Worm (Caenorhabditis elegans) whole organism, young adult: ENCODE measurements around the gene srw-73.
A peak's percentile ranks its signal among the peaks of the same experiment; 100 is the strongest.

ENCODE experiments used
- D2030.7 ChIP-seq: fragments of 200-800 bp; sonication (Bioruptor generic); IDR thresholded peaks from 2 replicates; pipeline ENCODE4 v1.3.6; 2022; ENCODE audit warnings: missing genetic modification reagents, missing genetic modification characterization, missing compliant biosample characterization
- F22D6.2 ChIP-seq: sonication (generic microtip); optimal IDR thresholded peaks from 2 replicates; lab custom pipeline; 2016; ENCODE audit warnings: mild to moderate bottlenecking, missing genetic modification characterization, missing compliant biosample characterization
- F37B4.10 ChIP-seq: fragments of 200-800 bp; sonication (Bioruptor generic); IDR thresholded peaks from 2 replicates; pipeline ENCODE4 v1.3.6; 2022; ENCODE audit warnings: missing genetic modification characterization, missing compliant biosample characterization
- K11D2.4 ChIP-seq: fragments of 200-800 bp; sonication (Bioruptor generic); IDR thresholded peaks from 2 replicates; pipeline ENCODE4 v1.3.6; 2022; ENCODE audit warnings: missing genetic modification reagents, missing genetic modification characterization, missing compliant biosample characterization
- Y67H2A.10 ChIP-seq: fragments of 200-800 bp; sonication (Bioruptor generic); conservative IDR thresholded peaks from 2 replicates; pipeline ENCODE4 v1.3.6; 2022; ENCODE audit warnings: missing genetic modification reagents, missing genetic modification characterization, missing compliant biosample characterization
- Y95B8A.8 ChIP-seq: fragments of 200-800 bp; sonication (Bioruptor generic); IDR thresholded peaks from 2 replicates; pipeline ENCODE4 v1.3.6; 2022; ENCODE audit warnings: missing genetic modification reagents, missing genetic modification characterization, missing compliant biosample characterization
- aptf-2 ChIP-seq: fragments of 200-800 bp; sonication (Bioruptor generic); conservative IDR thresholded peaks from 2 replicates; pipeline ENCODE4 v1.3.6; 2022; ENCODE audit warnings: missing genetic modification reagents, missing genetic modification characterization, missing compliant biosample characterization
- aptf-3 ChIP-seq: fragments of 200-800 bp; sonication (Bioruptor generic); IDR thresholded peaks from 2 replicates; pipeline ENCODE4 v1.3.6; 2022; ENCODE audit warnings: missing genetic modification characterization, missing compliant biosample characterization
- attf-3 ChIP-seq: fragments of 200-800 bp; sonication (Bioruptor generic); conservative IDR thresholded peaks from 2 replicates; pipeline ENCODE4 v1.3.6; 2022; ENCODE audit warnings: missing genetic modification reagents, missing genetic modification characterization, missing compliant biosample characterization
- cebp-2 ChIP-seq: fragments of 200-800 bp; sonication (Bioruptor generic); IDR thresholded peaks from 2 replicates; pipeline ENCODE4 v1.3.6; 2022; ENCODE audit warnings: missing genetic modification characterization, missing compliant biosample characterization
- ceh-27 ChIP-seq: fragments of 200-800 bp; sonication (Bioruptor generic); optimal IDR thresholded peaks from 2 replicates; lab custom pipeline; 2018; ENCODE audit warnings: mild to moderate bottlenecking, missing genetic modification characterization, moderate library complexity, missing compliant biosample characterization
- ceh-40 ChIP-seq: fragments of 200-800 bp; sonication (Bioruptor generic); IDR thresholded peaks from 2 replicates; pipeline ENCODE4 v1.3.6; 2022; ENCODE audit warnings: missing genetic modification characterization, missing compliant biosample characterization
- ceh-58 ChIP-seq: fragments of 200-800 bp; sonication (Bioruptor generic); IDR thresholded peaks from 2 replicates; pipeline ENCODE4 v1.3.6; 2022; ENCODE audit warnings: missing genetic modification characterization, missing compliant biosample characterization
- dox-1 ChIP-seq: fragments of 200-800 bp; sonication (Bioruptor generic); IDR thresholded peaks from 2 replicates; pipeline ENCODE4 v1.3.6; 2022; ENCODE audit warnings: missing genetic modification reagents, missing genetic modification characterization, missing compliant biosample characterization
- egl-18 ChIP-seq: fragments of 200-800 bp; sonication (Bioruptor generic); IDR thresholded peaks from 2 replicates; pipeline ENCODE4 v1.3.6; 2022; ENCODE audit warnings: missing genetic modification reagents, missing genetic modification characterization, missing compliant biosample characterization
- ekl-4 ChIP-seq: fragments of 200-800 bp; sonication (Bioruptor generic); IDR thresholded peaks from 2 replicates; pipeline ENCODE4 v1.3.6; 2022; ENCODE audit warnings: missing genetic modification reagents, missing genetic modification characterization, missing compliant biosample characterization
- fkh-3 ChIP-seq: sonication (generic microtip); optimal IDR thresholded peaks from 2 replicates; lab custom pipeline; 2016; ENCODE audit warnings: mild to moderate bottlenecking, missing genetic modification characterization, missing compliant biosample characterization
- hsf-1 ChIP-seq: fragments of 200-800 bp; sonication (Bioruptor generic); IDR thresholded peaks from 2 replicates; pipeline ENCODE4 v1.3.6; 2022; ENCODE audit warnings: missing genetic modification reagents, missing genetic modification characterization, missing compliant biosample characterization
- lin-26 ChIP-seq: fragments of 200-800 bp; sonication (Bioruptor generic); IDR thresholded peaks from 2 replicates; pipeline ENCODE4 v1.3.6; 2022; ENCODE audit warnings: missing genetic modification reagents, missing genetic modification characterization, missing compliant biosample characterization
- lsy-27 ChIP-seq: sonication (generic microtip); optimal IDR thresholded peaks from 2 replicates; lab custom pipeline; 2017; ENCODE audit warnings: missing genetic modification characterization, mild to moderate bottlenecking, missing compliant biosample characterization, antibody characterized with exemption, missing genotype, borderline replicate concordance; ENCODE audit not compliant: insufficient read depth
- mxl-1 ChIP-seq: sonication (generic microtip); optimal IDR thresholded peaks from 2 replicates; lab custom pipeline; 2016; ENCODE audit warnings: missing genetic modification characterization, missing compliant biosample characterization
- nfya-2 ChIP-seq: fragments of 200-800 bp; sonication (Bioruptor generic); IDR thresholded peaks from 2 replicates; pipeline ENCODE4 v1.3.6; 2022; ENCODE audit warnings: missing genetic modification reagents, missing genetic modification characterization, missing compliant biosample characterization
- nhr-27 ChIP-seq: fragments of 200-800 bp; sonication (Bioruptor generic); optimal IDR thresholded peaks from 2 replicates; lab custom pipeline; 2018; ENCODE audit warnings: mild to moderate bottlenecking, missing genetic modification characterization, moderate library complexity, missing compliant biosample characterization
- nhr-80 ChIP-seq: sonication (generic microtip); optimal IDR thresholded peaks from 2 replicates; lab custom pipeline; 2016; ENCODE audit warnings: missing genetic modification characterization, missing compliant biosample characterization
- snpc-1.1 ChIP-seq: sonication (generic microtip); optimal IDR thresholded peaks from 2 replicates; lab custom pipeline; 2017; ENCODE audit warnings: missing genetic modification characterization, mild to moderate bottlenecking, missing compliant biosample characterization, antibody characterized with exemption, moderate library complexity, missing genotype, missing genetic modification reagents; ENCODE audit not compliant: insufficient read depth
- snpc-1.3 ChIP-seq: sonication (generic microtip); optimal IDR thresholded peaks from 2 replicates; lab custom pipeline; 2017; ENCODE audit warnings: missing genetic modification characterization, mild to moderate bottlenecking, missing compliant biosample characterization, antibody characterized with exemption, moderate library complexity, missing genotype, missing genetic modification reagents; ENCODE audit not compliant: insufficient read depth
- tbp1 ChIP-seq: fragments of 200-800 bp; sonication (Bioruptor generic); optimal IDR thresholded peaks from 2 replicates; lab custom pipeline; 2018; ENCODE audit warnings: mild to moderate bottlenecking, missing genetic modification characterization, missing compliant biosample characterization
- tbx-9 ChIP-seq: sonication (generic microtip); optimal IDR thresholded peaks from 2 replicates; lab custom pipeline; 2016; ENCODE audit warnings: borderline replicate concordance, missing genetic modification characterization, inconsistent platforms, missing compliant biosample characterization
- unc-130 ChIP-seq: sonication (generic microtip); optimal IDR thresholded peaks from 2 replicates; lab custom pipeline; 2016; ENCODE audit warnings: missing genetic modification reagents, missing genetic modification characterization, missing compliant biosample characterization
- unc-62 ChIP-seq: fragments of 150-350 bp; optimal IDR thresholded peaks from 2 replicates; lab custom pipeline; 2014; ENCODE audit warnings: missing biosample characterization, missing genetic modification reagents, missing genetic modification characterization
- zim-3 ChIP-seq: sonication (generic microtip); optimal IDR thresholded peaks from 2 replicates; lab custom pipeline; 2017; ENCODE audit warnings: mild to moderate bottlenecking, missing genetic modification characterization, moderate library complexity, missing compliant biosample characterization
- ztf-18 ChIP-seq: sonication (generic microtip); optimal IDR thresholded peaks from 2 replicates; lab custom pipeline; 2016; ENCODE audit warnings: missing genotype, mild to moderate bottlenecking, missing genetic modification characterization, missing compliant biosample characterization
- ztf-25 ChIP-seq: fragments of 200-800 bp; sonication (Bioruptor generic); IDR thresholded peaks from 2 replicates; pipeline ENCODE4 v1.3.6; 2022; ENCODE audit warnings: missing genetic modification reagents, missing genetic modification characterization, missing compliant biosample characterization
- ztf-26 ChIP-seq: sonication (generic microtip); optimal IDR thresholded peaks from 2 replicates; lab custom pipeline; 2017; ENCODE audit warnings: missing genetic modification characterization, missing compliant biosample characterization
- ztf-3 ChIP-seq: fragments of 200-800 bp; sonication (Bioruptor generic); optimal IDR thresholded peaks from 2 replicates; lab custom pipeline; 2018; ENCODE audit warnings: mild to moderate bottlenecking, missing genetic modification characterization, missing compliant biosample characterization
- ztf-6 ChIP-seq: fragments of 200-800 bp; sonication (Bioruptor generic); IDR thresholded peaks from 2 replicates; pipeline ENCODE4 v1.3.6; 2022; ENCODE audit warnings: missing genetic modification reagents, missing genetic modification characterization, missing compliant biosample characterization

The srw-73 gene

ce11 chrV:16621894-16622293 lies 33.6 kb upstream of the srw-73 start (continued):
- no peak for TF ChIP-seq ztf-18
- TF ChIP-seq ztf-26 (tag; lab: Kevin White, UChicago): no peak
- no peak for TF ChIP-seq ekl-4 (GFP tag; lab: Robert Waterston, UW)
- 0 out of 2 replicates have a peak, but pooled peaks have one; percentile 30 for TF ChIP-seq D2030.7
- no peak for TF ChIP-seq nhr-80 (tag; lab: Kevin White, UChicago)
- 0 out of 2 replicates have a peak, but pooled peaks have one; percentile 28 for TF ChIP-seq cebp-2 (GFP tag; lab: Robert Waterston, UW)
- no peak for TF ChIP-seq ztf-3 (GFP tag; lab: Kevin White, UChicago)
- no peak for TF ChIP-seq egl-18 (GFP tag; lab: Robert Waterston, UW)
- TF ChIP-seq Y95B8A.8: no peak
- peak; percentile 60; the same call in 1 of the 2 replicates for TF ChIP-seq dox-1 (GFP tag; lab: Robert Waterston, UW)

ce11 chrV:16620874-16621273 lies 32.5 kb upstream of the srw-73 start, which contains the start of gene Y70C5A.3:
TSS of gene Y70C5A.3 (minus strand) at chrV:16620923.
- TF ChIP-seq nhr-80 (tag; lab: Kevin White, UChicago) (peak; percentile 22), lsy-27 (no peak)

- TF ChIP-seq mxl-1 (tag; lab: Kevin White, UChicago) (no peak), ztf-3 (GFP tag; lab: Kevin White, UChicago) (no peak)
Observed at ce11 chrV:16617462-16617861, 29.1 kb upstream of the srw-73 start, which contains the start of gene Y70C5A.4. TSS of gene Y70C5A.4 (plus strand) at chrV:16617762.

ce11 chrV:16610791-16611385 lies 22.6 kb upstream of the srw-73 start, which contains the start of gene srw-54:
TSS of gene srw-54 (plus strand) at chrV:16611335.
- TF ChIP-seq ztf-6 (GFP tag; lab: Robert Waterston, UW): no peak
- peak; percentile 8 for TF ChIP-seq nhr-80 (tag; lab: Kevin White, UChicago)
- TF ChIP-seq ztf-25 (GFP tag; lab: Robert Waterston, UW): no peak
- no peak for TF ChIP-seq aptf-3 (GFP tag; lab: Robert Waterston, UW)
- no peak for TF ChIP-seq lin-26 (GFP tag; lab: Robert Waterston, UW)
- no peak for TF ChIP-seq snpc-1.1 (tag; lab: Kevin White, UChicago)
- no peak for TF ChIP-seq aptf-2 (GFP tag; lab: Robert Waterston, UW)
- no peak for TF ChIP-seq fkh-3
- no peak for TF ChIP-seq zim-3 (tag; lab: Kevin White, UChicago)

- TF ChIP-seq aptf-3 (GFP tag; lab: Robert Waterston, UW) (no peak), nhr-80 (tag; lab: Kevin White, UChicago) (peak; percentile 42)
Observed at ce11 chrV:16610094-16610493, 21.8 kb upstream of the srw-73 start.

- TF ChIP-seq attf-3 (GFP tag; lab: Robert Waterston, UW) (no peak), ceh-40 (GFP tag; lab: Robert Waterston, UW) (no peak), dox-1 (GFP tag; lab: Robert Waterston, UW) (no peak), lsy-27 (no peak)
Observed at ce11 chrV:16608478-16608877, 20.1 kb upstream of the srw-73 start.

- TF ChIP-seq nfya-2 (GFP tag; lab: Robert Waterston, UW) (no peak), Y67H2A.10 (GFP tag; lab: Robert Waterston, UW) (no peak), ceh-27 (GFP tag; lab: Kevin White, UChicago) (no peak), unc-62 (GFP tag; lab: Kevin White, UChicago) (no peak), lsy-27 (no peak), K11D2.4 (GFP tag; lab: Robert Waterston, UW) (no peak), unc-130 (GFP tag; lab: Kevin White, UChicago) (no peak), snpc-1.3 (tag; lab: Kevin White, UChicago) (no peak), tbx-9 (no peak), tbp1 (GFP tag; lab: Kevin White, UChicago) (no peak), fkh-3 (no peak), ceh-58 (GFP tag; lab: Robert Waterston, UW) (no peak), F37B4.10 (GFP tag; lab: Robert Waterston, UW) (no peak), F22D6.2 (tag; lab: Kevin White, UChicago) (no peak), ztf-6 (GFP tag; lab: Robert Waterston, UW) (no peak), nhr-27 (tag; lab: Kevin White, UChicago) (no peak), hsf-1 (GFP tag; lab: Robert Waterston, UW) (no peak)
Observed at ce11 chrV:16606313-16606712, 18.0 kb upstream of the srw-73 start, which contains the start of gene Y32B12C.1. TSS of gene Y32B12C.1 (plus strand) at chrV:16606613.
